Worm (Caenorhabditis elegans) whole organism, L3 larva: ENCODE data around the gene rcs-1.

Experiments
- ZK546.5 ChIP-seq: sonication (generic microtip); optimal IDR thresholded peaks from 2 replicates; lab custom pipeline; 2017; ENCODE audit warnings: missing biosample characterization, missing genetic modification characterization
- ceh-16 ChIP-seq: sonication (generic microtip); optimal IDR thresholded peaks from 2 replicates; lab custom pipeline; 2017; ENCODE audit warnings: missing biosample characterization, missing genetic modification characterization
- ceh-9 ChIP-seq: sonication (generic microtip); optimal IDR thresholded peaks from 2 replicates; lab custom pipeline; 2018; ENCODE audit warnings: missing biosample characterization, missing genetic modification characterization
- mml-1 ChIP-seq: fragments of 150-350 bp; sonication (generic microtip); optimal IDR thresholded peaks from 3 replicates; lab custom pipeline; 2014; ENCODE audit warnings: missing biosample characterization, missing genetic modification characterization
- nfya-1 ChIP-seq: sonication (generic microtip); optimal IDR thresholded peaks from 2 replicates; lab custom pipeline; 2017; ENCODE audit warnings: missing genetic modification characterization, mild to moderate bottlenecking, missing compliant biosample characterization, antibody characterized with exemption, moderate library complexity; ENCODE audit not compliant: insufficient read depth
- nhr-237 ChIP-seq: fragments of 150-350 bp; optimal IDR thresholded peaks from 2 replicates; lab custom pipeline; 2014; ENCODE audit warnings: missing biosample characterization, missing genetic modification characterization
- nhr-76 ChIP-seq: fragments of 150-350 bp; sonication (generic microtip); optimal IDR thresholded peaks from 5 replicates; lab custom pipeline; 2014; ENCODE audit warnings: missing biosample characterization, missing genetic modification characterization
- nhr-77 ChIP-seq: fragments of 150-350 bp; optimal IDR thresholded peaks from 2 replicates; lab custom pipeline; 2014; ENCODE audit warnings: missing biosample characterization, missing genetic modification characterization
- unc-62 ChIP-seq: fragments of 150-350 bp; sonication (generic microtip); optimal IDR thresholded peaks from 4 replicates; lab custom pipeline; 2014; ENCODE audit warnings: missing biosample characterization, missing genetic modification reagents, missing genetic modification characterization
- zag-1 ChIP-seq: fragments of 150-350 bp; optimal IDR thresholded peaks from 2 replicates; lab custom pipeline; 2014; ENCODE audit warnings: missing biosample characterization, missing genetic modification characterization

DNA sequence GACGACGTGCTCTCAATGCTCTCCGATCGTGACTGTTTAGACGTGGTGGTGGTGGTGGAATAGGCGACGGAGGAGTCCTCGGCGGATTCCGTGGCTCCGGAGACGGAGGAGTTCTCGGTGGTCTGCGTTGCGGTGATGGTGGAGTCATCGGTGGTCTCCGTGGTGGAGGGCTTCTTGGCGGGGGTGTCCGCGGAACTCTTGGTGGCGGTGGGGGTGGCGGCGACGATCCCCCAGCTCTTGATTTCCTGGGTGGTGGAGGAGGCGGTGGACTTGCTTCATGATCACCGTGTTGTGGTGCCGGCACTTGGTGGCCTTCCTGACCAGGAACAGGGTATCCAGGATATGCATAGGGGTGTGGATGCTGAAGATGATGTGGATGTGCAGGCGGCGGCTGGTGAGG is 22.9 kb downstream of the rcs-1 start:
- no peak for TF ChIP-seq nfya-1 (tag; lab: Kevin White, UChicago)
- TF ChIP-seq ceh-9 (tag; lab: Kevin White, UChicago), result no peak
- no peak for TF ChIP-seq nhr-77
- no peak for TF ChIP-seq ZK546.5 (tag; lab: Kevin White, UChicago)
- TF ChIP-seq unc-62 (GFP tag; lab: Kevin White, UChicago), result no peak
- TF ChIP-seq zag-1, result no peak
- no peak for TF ChIP-seq nhr-76 (tag; lab: Kevin White, UChicago)
- TF ChIP-seq mml-1 (tag; lab: Kevin White, UChicago), result no peak
- no peak for TF ChIP-seq nhr-237
- TF ChIP-seq ceh-16 (tag; lab: Kevin White, UChicago), result no peak
